Worm (Caenorhabditis elegans): Measurements from ENCODE around the gene srd-48.

Gene srd-48

DNA sequence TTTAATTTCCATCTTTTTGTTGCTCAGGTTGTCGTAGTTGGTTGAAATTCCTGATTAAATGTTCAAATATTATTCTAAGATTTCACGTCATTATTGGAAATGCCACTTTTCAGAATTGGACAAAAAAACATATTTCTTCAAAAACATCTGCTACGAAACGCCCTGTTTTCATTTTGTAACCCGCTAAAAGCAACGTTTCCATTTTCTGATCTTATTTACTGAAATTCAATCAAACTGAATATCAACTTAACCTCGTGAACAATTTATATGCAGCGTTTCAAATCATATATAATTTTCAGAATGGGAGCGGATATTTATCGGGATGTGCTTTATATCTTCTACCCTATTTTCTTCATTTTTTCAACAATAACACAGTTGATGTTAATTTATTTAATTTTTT lies 12.5 kb upstream of the srd-48 start, which contains the start of gene srd-40:
Gene srd-40 (plus strand): TSS at position 301 of the 400 bp plus-strand sequence.
- TF ChIP-seq him-1 (tag; optimal IDR thresholded peaks at IDR 0.05) (no peak), lin-26 (GFP tag; IDR thresholded peaks at IDR 0.05) (no peak), tbx-9 (tag; optimal IDR thresholded peaks at IDR 0.05; ENCODE audit: borderline replicate concordance) (no peak), B0035.1 (tag; optimal IDR thresholded peaks at IDR 0.05) (no peak)

DNA sequence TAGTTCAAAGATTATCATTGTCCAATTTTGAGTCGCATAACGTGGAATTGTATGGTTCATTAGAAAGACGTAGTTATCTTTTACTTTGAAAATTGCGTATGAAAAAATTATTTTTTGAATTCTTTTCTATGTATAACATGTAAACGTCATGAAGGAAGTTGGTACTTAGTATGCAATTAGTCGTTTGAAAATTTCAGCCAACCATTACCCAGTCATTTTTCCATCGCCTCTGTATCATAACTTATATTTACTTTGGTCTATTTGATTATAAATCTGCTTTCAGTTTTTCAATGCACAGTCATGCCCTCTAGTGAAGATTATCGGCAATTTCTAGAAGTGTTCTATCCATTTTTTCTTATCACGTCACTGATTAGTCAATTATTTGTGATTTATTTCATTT lies 9.5 kb upstream of the srd-48 start, which contains the start of gene srd-41:
Gene srd-41 (plus strand): TSS at position 301 of the 400 bp plus-strand sequence.
- TF ChIP-seq hsf-1 (GFP tag; IDR thresholded peaks at IDR 0.05) (no peak), ztf-18 (tag; optimal IDR thresholded peaks at IDR 0.05) (no peak), nfya-2 (GFP tag; IDR thresholded peaks at IDR 0.05) (no peak), madf-10 (tag; optimal IDR thresholded peaks at IDR 0.05) (no peak), ceh-40 (GFP tag; IDR thresholded peaks at IDR 0.05) (no peak), B0019.2 (GFP tag; conservative IDR thresholded peaks at IDR 0.05) (no peak), F55B11.4 (tag; optimal IDR thresholded peaks at IDR 0.05; ENCODE audit: borderline replicate concordance, insufficient read depth) (no peak), fkh-3 (tag; optimal IDR thresholded peaks at IDR 0.05) (no peak), chd-7 (tag; optimal IDR thresholded peaks at IDR 0.05) (no peak), lin-40 (tag; optimal IDR thresholded peaks at IDR 0.05) (no peak), F57A8.1 (GFP tag; optimal IDR thresholded peaks at IDR 0.05) (no peak), somi-1 (GFP tag; optimal IDR thresholded peaks at IDR 0.05) (no peak), ztf-3 (GFP tag; optimal IDR thresholded peaks at IDR 0.05) (no peak), ccch-3 (GFP tag; optimal IDR thresholded peaks at IDR 0.05) (no peak), rcor-1 (GFP tag; IDR thresholded peaks at IDR 0.05) (no peak), ZK185.1 (tag; optimal IDR thresholded peaks at IDR 0.05; ENCODE audit: poor library complexity, severe bottlenecking) (no peak), let-526 (GFP tag; IDR thresholded peaks at IDR 0.05) (no peak), T26A5.8 (tag; optimal IDR thresholded peaks at IDR 0.05) (no peak)

DNA sequence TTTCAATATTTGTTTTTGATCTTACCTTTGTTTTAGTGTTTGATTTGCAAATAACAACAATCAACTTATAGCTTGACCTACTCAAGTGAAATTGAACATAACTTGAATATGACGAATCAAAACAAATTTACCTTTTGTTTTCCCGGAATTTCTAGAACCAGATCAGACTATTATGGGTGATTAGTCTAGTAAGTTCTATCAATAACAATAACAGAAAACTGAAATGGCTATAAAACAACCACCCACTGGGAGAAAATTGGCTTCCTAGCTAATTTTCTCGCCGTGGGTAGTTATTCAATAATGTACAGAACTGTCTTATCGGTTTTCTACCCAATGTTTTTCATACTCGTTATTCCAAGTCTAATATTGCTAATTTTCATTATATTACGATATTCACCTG lies 7.2 kb upstream of the srd-48 start, which contains the start of gene srd-45:
Gene srd-45 (plus strand): TSS at position 301 of the 400 bp plus-strand sequence.
- no peak for TF ChIP-seq ztf-28 (GFP tag; IDR thresholded peaks at IDR 0.05)
- TF ChIP-seq efl-1 (GFP tag; optimal IDR thresholded peaks at IDR 0.05), result no peak
- no peak for TF ChIP-seq ZK185.1 (tag; optimal IDR thresholded peaks at IDR 0.05; ENCODE audit: poor library complexity, severe bottlenecking)
- no peak for TF ChIP-seq ceh-91 (GFP tag; IDR thresholded peaks at IDR 0.05)
- TF ChIP-seq F55B11.4 (tag; optimal IDR thresholded peaks at IDR 0.05; ENCODE audit: borderline replicate concordance, insufficient read depth), result no peak
- no peak for TF ChIP-seq nhr-80 (tag; optimal IDR thresholded peaks at IDR 0.05)
- no peak for TF ChIP-seq mxl-1 (tag; optimal IDR thresholded peaks at IDR 0.05)
- TF ChIP-seq madf-10 (tag; optimal IDR thresholded peaks at IDR 0.05), result no peak
- no peak for TF ChIP-seq hrde-1 (tag; optimal IDR thresholded peaks at IDR 0.05; ENCODE audit: borderline replicate concordance)
- TF ChIP-seq him-1 (tag; optimal IDR thresholded peaks at IDR 0.05), result no peak
- TF ChIP-seq F52B5.7 (tag; optimal IDR thresholded peaks at IDR 0.05), result no peak
- TF ChIP-seq hlh-12 (tag; optimal IDR thresholded peaks at IDR 0.05), result no peak
- no peak for TF ChIP-seq rcor-1 (GFP tag; IDR thresholded peaks at IDR 0.05)
- no peak for TF ChIP-seq ceh-79 (tag; optimal IDR thresholded peaks at IDR 0.05)
- no peak for TF ChIP-seq snpc-3.4 (tag; optimal IDR thresholded peaks at IDR 0.05)
- no peak for TF ChIP-seq bed-2 (GFP tag; IDR thresholded peaks at IDR 0.05)
- no peak for TF ChIP-seq K11D2.4 (GFP tag; IDR thresholded peaks at IDR 0.05)

DNA sequence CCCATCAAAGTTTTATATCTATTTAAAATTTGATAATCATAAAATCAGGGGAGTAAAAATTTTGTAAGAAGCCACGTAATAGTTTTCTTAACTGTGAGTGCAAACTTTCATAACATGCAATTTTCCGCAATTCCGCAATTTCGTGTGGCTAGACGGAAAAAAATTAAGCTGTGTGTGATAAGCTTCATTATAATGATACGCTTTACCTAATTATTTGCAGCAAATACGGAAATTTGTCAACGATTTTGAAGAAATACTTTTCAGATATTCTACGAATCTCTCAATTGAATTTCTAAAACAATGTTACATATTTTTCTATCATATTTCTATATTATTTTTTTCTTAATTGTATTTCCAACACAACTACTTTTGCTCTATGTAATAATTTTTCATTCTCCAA lies 4.1 kb upstream of the srd-48 start, which contains the start of gene srd-46:
Gene srd-46 (plus strand): TSS at position 301 of the 400 bp plus-strand sequence.
- TF ChIP-seq nhr-27 (tag; optimal IDR thresholded peaks at IDR 0.05) (no peak), ceh-40 (GFP tag; IDR thresholded peaks at IDR 0.05) (no peak), mel-28 (tag; optimal IDR thresholded peaks at IDR 0.05; ENCODE audit: borderline replicate concordance) (no peak), sdz-38 (tag; optimal IDR thresholded peaks at IDR 0.05) (no peak), Y53F4B.3 (GFP tag; IDR thresholded peaks at IDR 0.05) (no peak), snpc-4 (GFP tag; optimal IDR thresholded peaks at IDR 0.05) (no peak), snpc-4 (tag; optimal IDR thresholded peaks at IDR 0.05) (no peak), tlf-1 (GFP tag; optimal IDR thresholded peaks at IDR 0.05) (no peak), cebp-2 (GFP tag; IDR thresholded peaks at IDR 0.05) (no peak), ceh-91 (GFP tag; IDR thresholded peaks at IDR 0.05) (no peak), lin-35 (GFP tag; optimal IDR thresholded peaks at IDR 0.05) (no peak), T07F8.4 (tag; optimal IDR thresholded peaks at IDR 0.05) (no peak), sptf-2 (GFP tag; optimal IDR thresholded peaks at IDR 0.05) (no peak), die-1 (tag; optimal IDR thresholded peaks at IDR 0.05) (no peak), ceh-79 (tag; optimal IDR thresholded peaks at IDR 0.05) (no peak)

All from whole organism, young adult.